Fruit fly (Drosophila melanogaster): ENCODE data around the gene CG43391.

DNA sequence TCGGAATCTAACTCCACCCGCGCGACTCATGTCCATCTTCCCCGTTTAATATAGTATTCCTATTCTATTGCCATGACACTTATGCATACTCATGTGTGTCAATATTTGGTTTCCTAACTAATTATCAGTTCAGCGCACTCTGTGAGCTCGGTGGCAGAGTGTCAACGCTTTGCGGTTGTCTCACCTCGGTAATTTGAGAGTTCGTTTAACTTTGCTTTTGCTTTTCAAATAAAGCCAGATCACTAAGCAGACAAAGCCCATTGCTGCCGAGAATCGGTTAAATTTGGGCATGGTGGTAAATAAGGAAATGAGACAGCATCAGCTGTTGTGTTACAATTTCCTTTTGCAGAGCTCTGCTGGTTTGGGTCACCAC is 40.5 kb downstream of the CG43391 start:
- TF ChIP-seq Side (GFP tag; optimal IDR thresholded peaks at IDR 0.05) (peak; percentile 47), caup (GFP tag; optimal IDR thresholded peaks at IDR 0.05; ENCODE audit: severe bottlenecking) (peak; percentile 43)
